Fruit fly (Drosophila melanogaster) whole organism, embryonic: ENCODE data around the gene dor.
A peak's percentile ranks its signal among the peaks of the same experiment; 100 is the strongest.

ENCODE experiments used
- Antp ChIP-seq: fragments of 200-800 bp; sonication (Bioruptor generic); optimal IDR thresholded peaks from 3 replicates; lab custom pipeline; 2016; ENCODE audit warnings: missing biosample characterization, missing genetic modification characterization
- BtbVII ChIP-seq: fragments of 200-800 bp; sonication (Bioruptor generic); optimal IDR thresholded peaks from 3 replicates; lab custom pipeline; 2017; ENCODE audit warnings: missing biosample characterization, mild to moderate bottlenecking, missing genetic modification characterization
- CG10267 ChIP-seq: fragments of 200-800 bp; sonication (Bioruptor generic); optimal IDR thresholded peaks from 2 replicates; lab custom pipeline; 2018; ENCODE audit warnings: missing biosample characterization, mild to moderate bottlenecking, missing genetic modification characterization, moderate library complexity
- CG10321 ChIP-seq: fragments of 200-800 bp; sonication (Bioruptor generic); IDR thresholded peaks from 2 replicates; pipeline ENCODE4 v1.3.6; 2022; ENCODE audit warnings: missing biosample characterization, missing genetic modification characterization
- CG10959 ChIP-seq: fragments of 200-800 bp; sonication (Bioruptor generic); IDR thresholded peaks from 2 replicates; pipeline ENCODE4 v1.3.6; 2022; ENCODE audit warnings: missing biosample characterization, missing genetic modification characterization
- CG11696 ChIP-seq: fragments of 200-800 bp; sonication (Bioruptor generic); IDR thresholded peaks from 2 replicates; pipeline ENCODE4 v1.3.6; 2022; ENCODE audit warnings: missing biosample characterization, missing genetic modification characterization
- CG15601 ChIP-seq: fragments of 200-800 bp; sonication (Bioruptor generic); optimal IDR thresholded peaks from 3 replicates; lab custom pipeline; 2019; ENCODE audit warnings: missing biosample characterization, mild to moderate bottlenecking, missing genetic modification characterization, moderate library complexity
- CG2712 ChIP-seq: fragments of 200-800 bp; optimal IDR thresholded peaks from 3 replicates; lab custom pipeline; 2019; ENCODE audit warnings: missing biosample characterization, mild to moderate bottlenecking, missing genetic modification characterization, moderate library complexity
- CG2889 ChIP-seq: fragments of 200-800 bp; sonication (Bioruptor generic); IDR thresholded peaks from 3 replicates; pipeline ENCODE4 v1.3.6; 2022; ENCODE audit warnings: missing biosample characterization, missing genetic modification characterization
- CG30431 ChIP-seq: fragments of 200-800 bp; sonication (Bioruptor generic); optimal IDR thresholded peaks from 2 replicates; lab custom pipeline; 2017; ENCODE audit warnings: missing biosample characterization, missing genetic modification characterization
- CG31365 ChIP-seq: fragments of 200-800 bp; sonication (Bioruptor generic); optimal IDR thresholded peaks from 2 replicates; lab custom pipeline; 2018; ENCODE audit warnings: missing biosample characterization, mild to moderate bottlenecking, missing genetic modification characterization
- CG3163 ChIP-seq: fragments of 200-800 bp; sonication (Bioruptor generic); optimal IDR thresholded peaks from 3 replicates; lab custom pipeline; 2016; ENCODE audit warnings: missing biosample characterization, missing genetic modification characterization
- CG3995 ChIP-seq: fragments of 200-800 bp; sonication (Bioruptor generic); optimal IDR thresholded peaks from 3 replicates; lab custom pipeline; 2016; ENCODE audit warnings: missing biosample characterization, missing genetic modification characterization
- CG4707 ChIP-seq: fragments of 200-800 bp; sonication (Bioruptor generic); optimal IDR thresholded peaks from 2 replicates; lab custom pipeline; 2018; ENCODE audit warnings: missing biosample characterization, mild to moderate bottlenecking, missing genetic modification characterization, moderate library complexity
- CG4730 ChIP-seq: fragments of 200-800 bp; sonication (Bioruptor generic); IDR thresholded peaks from 2 replicates; pipeline ENCODE4 v1.3.6; 2022; ENCODE audit warnings: missing biosample characterization, missing genetic modification characterization
- CG6765 ChIP-seq: fragments of 200-800 bp; sonication (Bioruptor generic); optimal IDR thresholded peaks from 3 replicates; lab custom pipeline; 2017; ENCODE audit warnings: missing biosample characterization, mild to moderate bottlenecking, missing genetic modification characterization
- CG6791 ChIP-seq: fragments of 200-800 bp; sonication (Bioruptor generic); IDR thresholded peaks from 3 replicates; pipeline ENCODE4 v1.3.6; 2022; ENCODE audit warnings: missing biosample characterization, missing genetic modification characterization; ENCODE audit not compliant: partially characterized antibody
- CG7372 ChIP-seq: fragments of 200-800 bp; sonication (Bioruptor generic); IDR thresholded peaks from 2 replicates; pipeline ENCODE4 v1.3.6; 2022; ENCODE audit warnings: missing biosample characterization, missing genetic modification characterization
- CG7928 ChIP-seq: fragments of 200-800 bp; sonication (Bioruptor generic); optimal IDR thresholded peaks from 2 replicates; lab custom pipeline; 2017; ENCODE audit warnings: missing biosample characterization, mild to moderate bottlenecking, missing genetic modification characterization
- CHES-1-like ChIP-seq: fragments of 200-800 bp; sonication (Bioruptor generic); optimal IDR thresholded peaks from 2 replicates; lab custom pipeline; 2016; ENCODE audit warnings: missing biosample characterization, missing genetic modification characterization
- Doc3 ChIP-seq: fragments of 200-800 bp; sonication (Bioruptor generic); IDR thresholded peaks from 3 replicates; pipeline ENCODE4 v1.3.6; 2022; ENCODE audit warnings: missing biosample characterization, missing genetic modification characterization; ENCODE audit not compliant: partially characterized antibody
- Fer1 ChIP-seq: fragments of 200-800 bp; sonication (Bioruptor generic); optimal IDR thresholded peaks from 2 replicates; lab custom pipeline; 2017; ENCODE audit warnings: missing biosample characterization, mild to moderate bottlenecking, missing genetic modification characterization
- HLH3B ChIP-seq: fragments of 200-800 bp; sonication (Bioruptor generic); IDR thresholded peaks from 2 replicates; pipeline ENCODE4 v1.3.6; 2022; ENCODE audit warnings: missing biosample characterization, missing genetic modification characterization
- Jarid2 ChIP-seq: fragments of 200-800 bp; sonication (Bioruptor generic); optimal IDR thresholded peaks from 3 replicates; lab custom pipeline; 2017; ENCODE audit warnings: mild to moderate bottlenecking, missing biosample characterization, missing genetic modification reagents, missing genetic modification characterization
- MESR4 ChIP-seq: fragments of 200-800 bp; sonication (Bioruptor generic); optimal IDR thresholded peaks from 2 replicates; lab custom pipeline; 2018; ENCODE audit warnings: missing biosample characterization, mild to moderate bottlenecking, missing genetic modification characterization, moderate library complexity
- Meics ChIP-seq: fragments of 200-800 bp; sonication (Bioruptor generic); optimal IDR thresholded peaks from 2 replicates; lab custom pipeline; 2017; ENCODE audit warnings: missing biosample characterization, mild to moderate bottlenecking, missing genetic modification characterization
- Scr ChIP-seq: fragments of 200-800 bp; sonication (Bioruptor generic); IDR thresholded peaks from 2 replicates; pipeline ENCODE4 v1.3.6; 2022; ENCODE audit warnings: missing biosample characterization, missing genetic modification characterization; ENCODE audit not compliant: partially characterized antibody
- Xrp1 ChIP-seq: fragments of 200-800 bp; sonication (Bioruptor generic); IDR thresholded peaks from 2 replicates; pipeline ENCODE4 v1.3.6; 2022; ENCODE audit warnings: missing biosample characterization, missing genetic modification characterization
- bab2 ChIP-seq: fragments of 200-800 bp; sonication (Bioruptor generic); optimal IDR thresholded peaks from 2 replicates; lab custom pipeline; 2016; ENCODE audit warnings: missing biosample characterization, missing genetic modification characterization
- bsh ChIP-seq, 2 experiments: fragments of 200-800 bp; sonication (Bioruptor generic); optimal IDR thresholded peaks; 2 replicates each; lab custom pipeline; 2017 to 2018; ENCODE audit warnings: mild to moderate bottlenecking in 2 of 2, missing biosample characterization in 2 of 2, missing genetic modification characterization in 2 of 2, moderate library complexity in 1 of 2
- caup ChIP-seq: fragments of 200-800 bp; sonication (Bioruptor generic); optimal IDR thresholded peaks from 3 replicates; lab custom pipeline; 2017; ENCODE audit warnings: missing biosample characterization, mild to moderate bottlenecking, missing genetic modification characterization, moderate library complexity; ENCODE audit not compliant: severe bottlenecking
- chif ChIP-seq, 2 experiments: fragments of 200-800 bp; sonication (Bioruptor generic); optimal IDR thresholded peaks; 3 replicates each; lab custom pipeline; 2016; ENCODE audit warnings: missing biosample characterization in 2 of 2, missing genetic modification characterization in 2 of 2
- croc ChIP-seq: fragments of 200-800 bp; sonication (Bioruptor generic); conservative IDR thresholded peaks from 3 replicates; pipeline ENCODE4 v1.3.6; 2022; ENCODE audit warnings: missing biosample characterization, missing genetic modification characterization
- esg ChIP-seq: fragments of 200-800 bp; sonication (Bioruptor generic); conservative IDR thresholded peaks from 2 replicates; pipeline ENCODE4 v1.3.6; 2022; ENCODE audit warnings: missing biosample characterization, missing genetic modification characterization
- eve ChIP-seq, 2 experiments: fragments of >200 bp; optimal IDR thresholded peaks; 2 replicates each; lab custom pipeline; 2017; ENCODE audit warnings: missing biosample characterization in 2 of 2, missing genetic modification characterization in 2 of 2
- fd3F ChIP-seq: fragments of 200-800 bp; sonication (Bioruptor generic); optimal IDR thresholded peaks from 2 replicates; lab custom pipeline; 2018; ENCODE audit warnings: missing biosample characterization, mild to moderate bottlenecking, missing genetic modification characterization, moderate library complexity
- h ChIP-seq: fragments of >200 bp; optimal IDR thresholded peaks from 2 replicates; lab custom pipeline; 2017
- ham ChIP-seq: fragments of 200-800 bp; sonication (Bioruptor generic); IDR thresholded peaks from 2 replicates; pipeline ENCODE4 v1.3.6; 2022; ENCODE audit warnings: missing biosample characterization, missing genetic modification characterization
- luna ChIP-seq: fragments of 200-800 bp; sonication (Bioruptor generic); optimal IDR thresholded peaks from 2 replicates; lab custom pipeline; 2016; ENCODE audit warnings: missing biosample characterization, missing genetic modification characterization
- oc ChIP-seq: fragments of 200-800 bp; sonication (Bioruptor generic); optimal IDR thresholded peaks from 2 replicates; lab custom pipeline; 2018; ENCODE audit warnings: missing biosample characterization, mild to moderate bottlenecking, missing genetic modification characterization, moderate library complexity
- peb ChIP-seq: fragments of 200-800 bp; sonication (Bioruptor generic); IDR thresholded peaks from 2 replicates; pipeline ENCODE4 v1.3.6; 2022; ENCODE audit warnings: missing biosample characterization, missing genetic modification characterization
- sim ChIP-seq: fragments of 200-800 bp; sonication (Bioruptor generic); IDR thresholded peaks from 2 replicates; pipeline ENCODE4 v1.3.6; 2022; ENCODE audit warnings: missing biosample characterization, missing genetic modification characterization
- sisA ChIP-seq: fragments of 200-800 bp; sonication (Bioruptor generic); IDR thresholded peaks from 2 replicates; pipeline ENCODE4 v1.3.6; 2022; ENCODE audit warnings: missing biosample characterization, missing genetic modification characterization
- sob ChIP-seq: fragments of 200-800 bp; sonication (Bioruptor generic); IDR thresholded peaks from 2 replicates; pipeline ENCODE4 v1.3.6; 2022; ENCODE audit warnings: missing biosample characterization, missing genetic modification characterization
- ssp ChIP-seq: fragments of 200-800 bp; sonication (Bioruptor generic); IDR thresholded peaks from 2 replicates; pipeline ENCODE4 v1.3.6; 2022; ENCODE audit warnings: missing biosample characterization, missing genetic modification characterization
- tgo ChIP-seq: fragments of 200-800 bp; sonication (Bioruptor generic); IDR thresholded peaks from 3 replicates; pipeline ENCODE4 v1.3.6; 2022; ENCODE audit warnings: missing biosample characterization, missing genetic modification characterization
- tna ChIP-seq: fragments of 200-800 bp; sonication (Bioruptor generic); IDR thresholded peaks from 2 replicates; pipeline ENCODE4 v1.3.6; 2022; ENCODE audit warnings: missing biosample characterization, missing genetic modification characterization; ENCODE audit not compliant: partially characterized antibody
- tx ChIP-seq: fragments of 200-800 bp; sonication (Bioruptor generic); optimal IDR thresholded peaks from 2 replicates; lab custom pipeline; 2016; ENCODE audit warnings: missing biosample characterization, missing genetic modification characterization
- unpg ChIP-seq: fragments of 200-800 bp; sonication (Bioruptor generic); optimal IDR thresholded peaks from 3 replicates; lab custom pipeline; 2018; ENCODE audit warnings: missing biosample characterization, mild to moderate bottlenecking, missing genetic modification characterization, moderate library complexity
- wdn ChIP-seq: fragments of 200-800 bp; sonication (Bioruptor generic); IDR thresholded peaks from 2 replicates; pipeline ENCODE4 v1.3.6; 2022; ENCODE audit warnings: missing biosample characterization, missing genetic modification characterization
- zfh1 ChIP-seq: fragments of 200-800 bp; sonication (Bioruptor generic); IDR thresholded peaks from 3 replicates; pipeline ENCODE4 v1.3.6; 2022; ENCODE audit warnings: missing biosample characterization, missing genetic modification characterization

dor gene

dm6 chrX:1669214-1669613, 4.4 kb downstream of the dor start, which contains the start of the genes CG3740 and hfw (continued):
- TF ChIP-seq HLH3B = peak; percentile 68
- TF ChIP-seq sim (GFP tag; lab: Robert Waterston, UW) = no peak
- TF ChIP-seq Fer1 (GFP tag; lab: Kevin White, UChicago) = peak; percentile 49
- peak; percentile 95 for TF ChIP-seq Scr
- no peak for TF ChIP-seq eve (GFP tag; optimal IDR thresholded peaks at IDR 0.05; lab: Kevin White, UChicago)
- TF ChIP-seq tna (GFP tag; lab: Robert Waterston, UW) = peak; percentile 78; the same call in 1 of the 2 replicates
- no peak for TF ChIP-seq CG31365 (tag; lab: Kevin White, UChicago)
- TF ChIP-seq CG11696 (GFP tag; lab: Robert Waterston, UW) = no peak
- peak; percentile 17 for TF ChIP-seq CHES-1-like (GFP tag; lab: Kevin White, UChicago)
- TF ChIP-seq Jarid2 (GFP tag; lab: Kevin White, UChicago) = no peak
- no peak for TF ChIP-seq BtbVII
- TF ChIP-seq CG10321 (GFP tag; lab: Robert Waterston, UW) = no peak
- peak; percentile 53; the same call in 2 of the 3 replicates for TF ChIP-seq CG2889
- TF ChIP-seq ham = no peak
- peak; percentile 82 for TF ChIP-seq sob
- no peak for TF ChIP-seq tx (GFP tag; lab: Kevin White, UChicago)
- peak; percentile 60 for TF ChIP-seq Meics (GFP tag; lab: Kevin White, UChicago)
- TF ChIP-seq caup = peak; percentile 50
- no peak for TF ChIP-seq bab2 (GFP tag; lab: Kevin White, UChicago)
- peak; percentile 84 for TF ChIP-seq CG2712 (tag; lab: Kevin White, UChicago)
- peak; percentile 73; the same call in 1 of the 2 replicates for TF ChIP-seq CG7372 (GFP tag; lab: Robert Waterston, UW)
- 0 out of 2 replicates have a peak, but pooled peaks have one; percentile 21 for TF ChIP-seq peb
- TF ChIP-seq CG6791 (GFP tag; lab: Robert Waterston, UW) = peak; percentile 83
- TF ChIP-seq CG4730 (GFP tag; lab: Robert Waterston, UW) = peak; percentile 65
- TF ChIP-seq CG6765 (GFP tag; lab: Kevin White, UChicago) = no peak
- peak; percentile 94 for TF ChIP-seq CG10959 (GFP tag; lab: Robert Waterston, UW)
- TF ChIP-seq CG3163 (GFP tag; lab: Kevin White, UChicago) = no peak
- peak; percentile 58 for TF ChIP-seq wdn (GFP tag; lab: Robert Waterston, UW)
- no peak for TF ChIP-seq CG7928 (GFP tag; lab: Kevin White, UChicago)
- TF ChIP-seq oc (tag; lab: Kevin White, UChicago) = peak; percentile 36
- no peak for TF ChIP-seq CG4707
- TF ChIP-seq fd3F = peak; percentile 53
- no peak for TF ChIP-seq MESR4
- TF ChIP-seq ssp = peak; percentile 74
- no peak for TF ChIP-seq CG15601 (tag; lab: Kevin White, UChicago)
- TF ChIP-seq sisA (GFP tag; lab: Robert Waterston, UW) = peak; percentile 78
- no peak for TF ChIP-seq luna (GFP tag; lab: Kevin White, UChicago)
- peak; percentile 85 for TF ChIP-seq Doc3 (GFP tag; lab: Robert Waterston, UW)
- peak in 1 of 2 experiments; percentile 10 for TF ChIP-seq chif (GFP tag; optimal IDR thresholded peaks at IDR 0.05; lab: Kevin White, UChicago)
- peak; percentile 40 for TF ChIP-seq CG30431
- peak in 1 of 2 experiments; percentile 70 for TF ChIP-seq bsh (GFP tag; optimal IDR thresholded peaks at IDR 0.05; lab: Kevin White, UChicago)
- TF ChIP-seq h (lab: Kevin White, UChicago) = no peak
- TF ChIP-seq croc (GFP tag; lab: Robert Waterston, UW) = peak; percentile 50; the same call in 2 of the 3 replicates
- peak; percentile 66 for TF ChIP-seq CG10267 (tag; lab: Kevin White, UChicago)
- TF ChIP-seq tgo = peak; percentile 77
- peak; percentile 75 for TF ChIP-seq unpg (GFP tag; lab: Kevin White, UChicago)
- TF ChIP-seq esg (GFP tag; lab: Robert Waterston, UW) = peak; percentile 73
- TF ChIP-seq Antp (GFP tag; lab: Kevin White, UChicago) = no peak
- peak; percentile 89 for TF ChIP-seq CG3995 (GFP tag; lab: Kevin White, UChicago)
- peak; percentile 85 for TF ChIP-seq Xrp1 (GFP tag; lab: Robert Waterston, UW)
- TF ChIP-seq zfh1 (GFP tag; lab: Robert Waterston, UW) = peak; percentile 71
